Worm (Caenorhabditis elegans): ENCODE measurements around the gene F23H11.7.

ce11 chrIII:961948-962347, 42.7 kb upstream of the F23H11.7 start, which contains the start of gene fbxa-51:
- no peak for TF ChIP-seq F13H6.1 (tag; optimal IDR thresholded peaks at IDR 0.05)
- no peak for TF ChIP-seq nhr-12 (tag; optimal IDR thresholded peaks at IDR 0.05)
- TF ChIP-seq ceh-82 (tag; optimal IDR thresholded peaks at IDR 0.05): no peak
- TF ChIP-seq unc-55 (GFP tag; optimal IDR thresholded peaks at IDR 0.05): no peak
- no peak for TF ChIP-seq unc-62 (GFP tag; optimal IDR thresholded peaks at IDR 0.05)
- TF ChIP-seq skn-1 (tag; optimal IDR thresholded peaks at IDR 0.05): no peak
- no peak for TF ChIP-seq mab-5 (tag; optimal IDR thresholded peaks at IDR 0.05)
- no peak for TF ChIP-seq ztf-1 (GFP tag; conservative IDR thresholded peaks at IDR 0.05)
- TF ChIP-seq snpc-4 (tag; optimal IDR thresholded peaks at IDR 0.05): no peak
- TF ChIP-seq unc-39 (tag; optimal IDR thresholded peaks at IDR 0.05): no peak
